Fruit fly (Drosophila melanogaster) whole organism, prepupa: ENCODE data around the gene mtTFB2.

ENCODE experiments used
- Blimp-1 ChIP-seq: fragments of 200-800 bp; sonication (Bioruptor generic); optimal IDR thresholded peaks from 3 replicates; lab custom pipeline; 2017; ENCODE audit warnings: missing biosample characterization, missing genetic modification characterization, mild to moderate bottlenecking, moderate library complexity, missing genetic modification reagents
- CG10631 ChIP-seq: fragments of 200-800 bp; sonication (Bioruptor generic); optimal IDR thresholded peaks from 2 replicates; lab custom pipeline; 2016; ENCODE audit warnings: missing biosample characterization, missing genetic modification characterization
- CG1621 ChIP-seq: fragments of 200-800 bp; sonication (Bioruptor generic); optimal IDR thresholded peaks from 3 replicates; lab custom pipeline; 2018; ENCODE audit warnings: missing biosample characterization, mild to moderate bottlenecking, missing genetic modification characterization
- CG16779 ChIP-seq: fragments of 200-800 bp; sonication (Bioruptor generic); optimal IDR thresholded peaks from 3 replicates; lab custom pipeline; 2017; ENCODE audit warnings: missing biosample characterization, mild to moderate bottlenecking, missing genetic modification characterization
- CG6276 ChIP-seq: fragments of 200-800 bp; sonication (Bioruptor generic); optimal IDR thresholded peaks from 2 replicates; lab custom pipeline; 2017; ENCODE audit warnings: missing biosample characterization, mild to moderate bottlenecking, missing genetic modification characterization
- CG8119 ChIP-seq: fragments of 200-800 bp; sonication (Bioruptor generic); IDR thresholded peaks from 3 replicates; pipeline ENCODE4 v1.3.6; 2022; ENCODE audit warnings: missing biosample characterization, missing genetic modification characterization
- Eip75B ChIP-seq: fragments of 200-800 bp; sonication (Bioruptor generic); optimal IDR thresholded peaks from 3 replicates; lab custom pipeline; 2016; ENCODE audit warnings: missing biosample characterization, missing genetic modification characterization
- Eip93F ChIP-seq: fragments of 200-800 bp; sonication (Bioruptor generic); optimal IDR thresholded peaks from 2 replicates; lab custom pipeline; 2016; ENCODE audit warnings: missing biosample characterization, mild to moderate bottlenecking, missing genetic modification characterization
- acj6 ChIP-seq: fragments of 200-800 bp; sonication (Bioruptor generic); optimal IDR thresholded peaks from 3 replicates; lab custom pipeline; 2016; ENCODE audit warnings: missing biosample characterization, missing genetic modification characterization
- fd85E ChIP-seq: fragments of 200-800 bp; sonication (Bioruptor generic); optimal IDR thresholded peaks from 3 replicates; lab custom pipeline; 2016; ENCODE audit warnings: missing biosample characterization, missing genetic modification characterization
- vri ChIP-seq: fragments of 200-800 bp; sonication (Bioruptor generic); optimal IDR thresholded peaks from 3 replicates; lab custom pipeline; 2016; ENCODE audit warnings: missing biosample characterization, mild to moderate bottlenecking, missing genetic modification characterization

- TF ChIP-seq CG8119 (GFP tag; lab: Robert Waterston, UW) (no peak), CG6276 (GFP tag; lab: Kevin White, UChicago) (no peak), acj6 (GFP tag; lab: Kevin White, UChicago) (no peak), CG10631 (GFP tag; lab: Kevin White, UChicago) (no peak), Eip75B (GFP tag; lab: Kevin White, UChicago) (no peak), fd85E (no peak), CG16779 (no peak), Blimp-1 (no peak), CG1621 (tag; lab: Kevin White, UChicago) (no peak), Eip93F (GFP tag; lab: Kevin White, UChicago) (no peak), vri (no peak)
Measured at dm6 chr3R:10070817-10071216, 25.4 kb downstream of the mtTFB2 start, which contains the start of gene nerfin-2.
